Worm (Caenorhabditis elegans) whole organism, L1 larva: ENCODE measurements around the gene ZK54.3.
A peak's percentile ranks its signal among the peaks of the same experiment; 100 is the strongest.

Experiments
- C04F5.9 ChIP-seq: sonication (generic microtip); optimal IDR thresholded peaks from 2 replicates; lab custom pipeline; 2016; ENCODE audit warnings: missing genetic modification characterization, missing compliant biosample characterization
- Y116A8C.19 ChIP-seq: sonication (generic microtip); optimal IDR thresholded peaks from 2 replicates; lab custom pipeline; 2016; ENCODE audit warnings: missing compliant biosample characterization, missing genetic modification characterization, borderline replicate concordance
- alr-1 ChIP-seq: fragments of 200-800 bp; sonication (Bioruptor generic); optimal IDR thresholded peaks from 2 replicates; lab custom pipeline; 2018; ENCODE audit warnings: borderline replicate concordance, mild to moderate bottlenecking, missing genetic modification characterization, missing compliant biosample characterization
- ceh-63 ChIP-seq: fragments of 200-800 bp; sonication (Bioruptor generic); optimal IDR thresholded peaks from 2 replicates; lab custom pipeline; 2018; ENCODE audit warnings: mild to moderate bottlenecking, missing genetic modification characterization, missing compliant biosample characterization
- ceh-8 ChIP-seq: fragments of 200-800 bp; sonication (Bioruptor generic); optimal IDR thresholded peaks from 2 replicates; lab custom pipeline; 2018; ENCODE audit warnings: mild to moderate bottlenecking, missing genetic modification characterization, moderate library complexity, missing compliant biosample characterization
- ceh-82 ChIP-seq, 3 experiments: fragments of 150-350 bp in 1 of 3; sonication (generic microtip) in 2 of 3; optimal IDR thresholded peaks; 2 replicates each; lab custom pipeline; 2014 to 2017; ENCODE audit warnings: missing biosample characterization in 3 of 3, missing genetic modification characterization in 3 of 3
- ceh-88 ChIP-seq: fragments of 200-800 bp; sonication (Bioruptor generic); IDR thresholded peaks from 2 replicates; pipeline ENCODE4 v1.3.6; 2022; ENCODE audit warnings: missing genetic modification characterization, missing compliant biosample characterization
- efl-1 ChIP-seq, 4 experiments: fragments of 150-350 bp; optimal IDR thresholded peaks in 3 of 4; peaks in 1 of 4; 1 replicate in 1 of 4; 2 replicates in 3 of 4; lab custom pipeline; 2014; ENCODE audit warnings: missing biosample characterization in 2 of 4, missing genetic modification characterization in 2 of 4, missing genetic modification reagents in 2 of 4
- efl-3 ChIP-seq: fragments of 200-800 bp; sonication (Bioruptor generic); optimal IDR thresholded peaks from 2 replicates; lab custom pipeline; 2018; ENCODE audit warnings: mild to moderate bottlenecking, missing genetic modification characterization, missing compliant biosample characterization
- egl-13 ChIP-seq: sonication (generic microtip); optimal IDR thresholded peaks from 2 replicates; lab custom pipeline; 2016; ENCODE audit warnings: missing genotype, missing genetic modification reagents, missing genetic modification characterization, missing compliant biosample characterization
- elt-2 ChIP-seq: sonication (generic microtip); optimal IDR thresholded peaks from 2 replicates; lab custom pipeline; 2016; ENCODE audit warnings: missing genetic modification characterization, mild to moderate bottlenecking, inconsistent platforms, missing compliant biosample characterization, missing genetic modification reagents
- fkh-10 ChIP-seq: sonication (generic microtip); optimal IDR thresholded peaks from 2 replicates; lab custom pipeline; 2017; ENCODE audit warnings: missing biosample characterization, missing genetic modification reagents, missing genetic modification characterization
- fkh-4 ChIP-seq: sonication (generic microtip); optimal IDR thresholded peaks from 2 replicates; lab custom pipeline; 2016; ENCODE audit warnings: missing compliant biosample characterization, missing genetic modification characterization, borderline replicate concordance
- fkh-8 ChIP-seq: sonication (generic microtip); optimal IDR thresholded peaks from 2 replicates; lab custom pipeline; 2016; ENCODE audit warnings: mild to moderate bottlenecking, missing genetic modification characterization, missing compliant biosample characterization
- fos-1 ChIP-seq: fragments of 150-350 bp; optimal IDR thresholded peaks from 2 replicates; lab custom pipeline; 2014; ENCODE audit warnings: missing biosample characterization, missing genetic modification characterization
- grh-1 ChIP-seq: fragments of 200-800 bp; sonication (Bioruptor generic); IDR thresholded peaks from 2 replicates; pipeline ENCODE4 v1.3.6; 2022; ENCODE audit warnings: missing genetic modification reagents, missing genetic modification characterization, missing compliant biosample characterization
- hpl-2 ChIP-seq: fragments of 150-350 bp; optimal IDR thresholded peaks from 2 replicates; lab custom pipeline; 2014; ENCODE audit warnings: missing biosample characterization, missing genetic modification reagents, missing genetic modification characterization
- irx-1 ChIP-seq: sonication (generic microtip); optimal IDR thresholded peaks from 2 replicates; lab custom pipeline; 2016; ENCODE audit warnings: missing genetic modification characterization, missing compliant biosample characterization
- isw-1 ChIP-seq: fragments of 200-800 bp; sonication (Bioruptor generic); IDR thresholded peaks from 2 replicates; pipeline ENCODE4 v1.3.6; 2022; ENCODE audit warnings: missing genetic modification characterization, missing compliant biosample characterization
- lin-13 ChIP-seq: fragments of 150-350 bp; optimal IDR thresholded peaks from 2 replicates; lab custom pipeline; 2014; ENCODE audit warnings: missing biosample characterization, missing genetic modification reagents, missing genetic modification characterization
- lin-14 ChIP-seq: fragments of 200-800 bp; sonication (Bioruptor generic); optimal IDR thresholded peaks from 2 replicates; lab custom pipeline; 2018; ENCODE audit warnings: mild to moderate bottlenecking, missing genetic modification characterization, moderate library complexity, missing compliant biosample characterization
- lin-15B ChIP-seq: fragments of 150-350 bp; sonication (generic microtip); optimal IDR thresholded peaks from 3 replicates; lab custom pipeline; 2014; ENCODE audit warnings: missing biosample characterization, missing genetic modification characterization
- lin-35 ChIP-seq, 2 experiments: fragments of 150-350 bp; optimal IDR thresholded peaks; 2 replicates each; lab custom pipeline; 2014; ENCODE audit warnings: missing biosample characterization in 2 of 2, missing genetic modification characterization in 2 of 2, missing genetic modification reagents in 2 of 2
- lin-39 ChIP-seq: fragments of 150-350 bp; optimal IDR thresholded peaks from 2 replicates; lab custom pipeline; 2014; ENCODE audit warnings: missing biosample characterization, missing genetic modification reagents, missing genetic modification characterization
- lir-3 ChIP-seq: sonication (generic microtip); optimal IDR thresholded peaks from 2 replicates; lab custom pipeline; 2016; ENCODE audit warnings: mild to moderate bottlenecking, missing genetic modification characterization, moderate library complexity, missing compliant biosample characterization; ENCODE audit not compliant: poor library complexity
- mab-9 ChIP-seq: fragments of 200-800 bp; sonication (Bioruptor generic); IDR thresholded peaks from 2 replicates; pipeline ENCODE4 v1.3.6; 2022; ENCODE audit warnings: missing genetic modification reagents, missing genetic modification characterization, missing compliant biosample characterization
- mdl-1 ChIP-seq, 2 experiments: fragments of 150-350 bp; optimal IDR thresholded peaks; 2 replicates each; lab custom pipeline; 2014 to 2017; ENCODE audit warnings: missing biosample characterization in 2 of 2, missing genetic modification characterization in 2 of 2, inconsistent platforms in 1 of 2
- mep-1 ChIP-seq: fragments of 150-350 bp; optimal IDR thresholded peaks from 2 replicates; lab custom pipeline; 2014; ENCODE audit warnings: missing biosample characterization, missing genetic modification characterization
- nhr-11 ChIP-seq: fragments of 150-350 bp; optimal IDR thresholded peaks from 2 replicates; lab custom pipeline; 2014; ENCODE audit warnings: missing biosample characterization, missing genetic modification characterization
- nhr-19 ChIP-seq: fragments of 200-800 bp; sonication (Bioruptor generic); conservative IDR thresholded peaks from 2 replicates; pipeline ENCODE4 v1.3.6; 2022; ENCODE audit warnings: missing genetic modification characterization, missing compliant biosample characterization
- nhr-20 ChIP-seq: sonication (generic microtip); optimal IDR thresholded peaks from 2 replicates; lab custom pipeline; 2016; ENCODE audit warnings: mild to moderate bottlenecking, missing genetic modification characterization, missing compliant biosample characterization
- nhr-237 ChIP-seq: fragments of 150-350 bp; optimal IDR thresholded peaks from 2 replicates; lab custom pipeline; 2014; ENCODE audit warnings: missing biosample characterization, missing genetic modification characterization
- nhr-28 ChIP-seq: fragments of 150-350 bp; optimal IDR thresholded peaks from 2 replicates; lab custom pipeline; 2014; ENCODE audit warnings: missing biosample characterization, missing genetic modification characterization
- nhr-47 ChIP-seq: sonication (generic microtip); optimal IDR thresholded peaks from 2 replicates; lab custom pipeline; 2016; ENCODE audit warnings: mild to moderate bottlenecking, missing genetic modification characterization, moderate library complexity, missing compliant biosample characterization
- nhr-71 ChIP-seq: sonication (generic microtip); optimal IDR thresholded peaks from 2 replicates; lab custom pipeline; 2016; ENCODE audit warnings: mild to moderate bottlenecking, missing genetic modification characterization, moderate library complexity, missing compliant biosample characterization
- nhr-76 ChIP-seq: sonication (generic microtip); optimal IDR thresholded peaks from 2 replicates; lab custom pipeline; 2017; ENCODE audit warnings: missing biosample characterization, missing genetic modification characterization
- nhr-90 ChIP-seq: sonication (generic microtip); optimal IDR thresholded peaks from 2 replicates; lab custom pipeline; 2016; ENCODE audit warnings: mild to moderate bottlenecking, missing genetic modification characterization, missing compliant biosample characterization; ENCODE audit not compliant: poor library complexity
- pax-3 ChIP-seq: fragments of 200-800 bp; sonication (Bioruptor generic); optimal IDR thresholded peaks from 2 replicates; lab custom pipeline; 2018; ENCODE audit warnings: mild to moderate bottlenecking, missing genetic modification characterization, moderate library complexity, missing compliant biosample characterization
- pqm-1 ChIP-seq: sonication (generic microtip); optimal IDR thresholded peaks from 3 replicates; lab custom pipeline; 2017; ENCODE audit warnings: missing biosample characterization, missing genetic modification characterization
- skn-1 ChIP-seq: fragments of 150-350 bp; optimal IDR thresholded peaks from 2 replicates; lab custom pipeline; 2014; ENCODE audit warnings: missing biosample characterization, missing genetic modification characterization
- snpc-4 ChIP-seq: fragments of 150-350 bp; optimal IDR thresholded peaks from 2 replicates; lab custom pipeline; 2014; ENCODE audit warnings: missing biosample characterization, missing genetic modification characterization
- snu-23 ChIP-seq: sonication (generic microtip); optimal IDR thresholded peaks from 2 replicates; lab custom pipeline; 2016; ENCODE audit warnings: missing genetic modification characterization, missing compliant biosample characterization
- sox-4 ChIP-seq: sonication (generic microtip); optimal IDR thresholded peaks from 2 replicates; lab custom pipeline; 2016; ENCODE audit warnings: missing genetic modification characterization, missing compliant biosample characterization
- sptf-1 ChIP-seq: fragments of 150-350 bp; optimal IDR thresholded peaks from 2 replicates; lab custom pipeline; 2014; ENCODE audit warnings: missing biosample characterization, missing genetic modification characterization
- sup-37 ChIP-seq: fragments of 200-800 bp; sonication (Bioruptor generic); optimal IDR thresholded peaks from 2 replicates; lab custom pipeline; 2018; ENCODE audit warnings: mild to moderate bottlenecking, missing genetic modification characterization, missing compliant biosample characterization
- tbx-2 ChIP-seq: sonication (generic microtip); optimal IDR thresholded peaks from 2 replicates; lab custom pipeline; 2016; ENCODE audit warnings: missing genetic modification characterization, missing compliant biosample characterization
- tlp-1 ChIP-seq: fragments of 150-350 bp; optimal IDR thresholded peaks from 2 replicates; lab custom pipeline; 2014; ENCODE audit warnings: missing biosample characterization, missing genetic modification characterization
- unc-130 ChIP-seq: fragments of 150-350 bp; optimal IDR thresholded peaks from 2 replicates; lab custom pipeline; 2017; ENCODE audit warnings: missing biosample characterization, missing genetic modification characterization, inconsistent platforms
- zag-1 ChIP-seq: fragments of 150-350 bp; optimal IDR thresholded peaks from 2 replicates; lab custom pipeline; 2014; ENCODE audit warnings: missing biosample characterization, missing genetic modification characterization
- ztf-11 ChIP-seq, 2 experiments: sonication (generic microtip); optimal IDR thresholded peaks; 2 replicates each; lab custom pipeline; 2016 to 2017; ENCODE audit warnings: missing genetic modification characterization in 2 of 2, missing biosample characterization in 1 of 2, missing compliant biosample characterization in 1 of 2
- ztf-4 ChIP-seq: fragments of 150-350 bp; optimal IDR thresholded peaks from 2 replicates; lab custom pipeline; 2014; ENCODE audit warnings: missing biosample characterization, missing genetic modification characterization

ZK54.3 gene

ce11 chrX:17505547-17506181 lies 38.9 kb upstream of the ZK54.3 start (continued):
- TF ChIP-seq tbx-2 (peak; percentile 93), snpc-4 (tag; lab: Kevin White, UChicago) (peak; percentile 62), fos-1 (tag; lab: Kevin White, UChicago) (peak; percentile 79), nhr-76 (no peak), nhr-28 (tag; lab: Kevin White, UChicago) (peak; percentile 1), zag-1 (peak; percentile 59), C04F5.9 (peak; percentile 34), isw-1 (GFP tag; lab: Robert Waterston, UW) (peak; percentile 63), nhr-20 (tag; lab: Kevin White, UChicago) (peak; percentile 99), fkh-4 (tag; lab: Kevin White, UChicago) (peak; percentile 37), egl-13 (peak; percentile 94), nhr-47 (tag; lab: Kevin White, UChicago) (peak; percentile 92), lir-3 (peak; percentile 72), lin-35 (GFP tag; optimal IDR thresholded peaks at IDR 0.05; lab: Kevin White, UChicago) (peak; percentile 62 to 71), ztf-11 (tag; optimal IDR thresholded peaks at IDR 0.05; lab: Kevin White, UChicago) (no peak), elt-2 (peak; percentile 77), lin-14 (GFP tag; lab: Kevin White, UChicago) (peak; percentile 100), lin-39 (tag; lab: Kevin White, UChicago) (peak; percentile 67), unc-130 (tag; lab: Kevin White, UChicago) (peak; percentile 38), sup-37 (GFP tag; lab: Kevin White, UChicago) (peak; percentile 79), sptf-1 (tag; lab: Kevin White, UChicago) (no peak), sox-4 (tag; lab: Kevin White, UChicago) (peak; percentile 47), fkh-8 (peak; percentile 70), pax-3 (tag; lab: Kevin White, UChicago) (peak; percentile 49), efl-3 (no peak), nhr-71 (tag; lab: Kevin White, UChicago) (peak; percentile 99), pqm-1 (tag; lab: Kevin White, UChicago) (no peak), ceh-63 (GFP tag; lab: Kevin White, UChicago) (no peak), nhr-11 (tag; lab: Kevin White, UChicago) (peak; percentile 56), Y116A8C.19 (tag; lab: Kevin White, UChicago) (no peak), hpl-2 (GFP tag; lab: Kevin White, UChicago) (peak; percentile 57), snu-23 (GFP tag; lab: Kevin White, UChicago) (peak; percentile 95), mep-1 (tag; lab: Kevin White, UChicago) (peak; percentile 89), grh-1 (GFP tag; lab: Robert Waterston, UW) (peak; percentile 72), alr-1 (tag; lab: Kevin White, UChicago) (no peak), ceh-8 (peak; percentile 40), mab-9 (GFP tag; lab: Robert Waterston, UW) (0 out of 2 replicates have a peak, but pooled peaks have one; percentile 16), lin-13 (GFP tag; lab: Kevin White, UChicago) (peak; percentile 60), tlp-1 (tag; lab: Kevin White, UChicago) (no peak), nhr-90 (tag; lab: Kevin White, UChicago) (peak; percentile 79), skn-1 (tag; lab: Kevin White, UChicago) (peak; percentile 74), lin-15B (tag; lab: Kevin White, UChicago) (no peak), nhr-237 (tag; lab: Kevin White, UChicago) (peak; percentile 88), nhr-19 (GFP tag; lab: Robert Waterston, UW) (peak; percentile 93), ceh-88 (GFP tag; lab: Robert Waterston, UW) (peak; percentile 46; the same call in 1 of the 2 replicates), ztf-4 (tag; lab: Kevin White, UChicago) (peak; percentile 79), fkh-10 (GFP tag; lab: Kevin White, UChicago) (peak; percentile 51), irx-1 (tag; lab: Kevin White, UChicago) (peak; percentile 69), mdl-1 (tag; optimal IDR thresholded peaks at IDR 0.05; lab: Kevin White, UChicago) (peak; percentile 67 to 95), ceh-82 (tag; optimal IDR thresholded peaks at IDR 0.05; lab: Kevin White, UChicago) (peak; percentile 73 to 76 (median 74)), efl-1 (optimal IDR thresholded peaks at IDR 0.05; lab: Kevin White, UChicago) (peak; percentile 60 to 72), efl-1 (GFP tag; optimal IDR thresholded peaks at IDR 0.05 in 1 of 2; lab: Kevin White, UChicago) (no peak)
